Fruit fly (Drosophila melanogaster) whole organism: ENCODE results near the gene Coq6.

ENCODE experiments used
- EcR ChIP-seq, 2 experiments: fragments of >200 bp; optimal IDR thresholded peaks; 2 replicates each; lab custom pipeline; 2017; ENCODE audit warnings: missing biosample characterization in 2 of 2, missing genetic modification characterization in 2 of 2, missing genetic modification reagents in 2 of 2
- psq ChIP-seq: fragments of >200 bp; optimal IDR thresholded peaks from 2 replicates; lab custom pipeline; 2017
- usp ChIP-seq: fragments of >200 bp; optimal IDR thresholded peaks from 2 replicates; lab custom pipeline; 2017; ENCODE audit warnings: missing biosample characterization, missing genetic modification characterization, mixed read lengths

DNA sequence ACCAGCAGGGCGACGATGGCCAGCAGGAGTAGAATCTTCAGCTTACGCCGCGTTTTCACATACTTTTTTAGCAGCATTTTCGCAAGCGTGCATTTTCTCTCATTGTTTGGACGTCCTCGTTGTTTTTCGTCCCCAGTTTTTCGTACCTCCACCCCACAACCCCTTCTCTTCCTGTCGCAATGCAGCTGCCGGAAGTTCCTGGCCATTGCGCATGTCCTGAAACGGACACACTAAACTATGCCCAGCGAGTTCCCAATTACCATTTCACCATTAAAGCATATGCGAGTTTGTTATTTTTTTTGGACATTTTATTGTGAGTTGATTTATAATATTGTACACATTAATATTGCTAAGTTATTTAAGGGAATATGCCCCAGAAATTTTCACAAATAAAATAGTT, 7.0 kb upstream of the Coq6 start, which contains the start of gene CG14015:
- TF ChIP-seq usp (no peak), EcR (GFP tag; optimal IDR thresholded peaks at IDR 0.05; lab: Kevin White, UChicago) (no peak), psq (lab: Kevin White, UChicago) (no peak)
